Worm (Caenorhabditis elegans) whole organism, L4 larva: ENCODE measurements around the gene F15E6.10.

Experiments used
- ama-1 ChIP-seq: fragments of 150-350 bp; optimal IDR thresholded peaks from 2 replicates; lab custom pipeline; 2014; ENCODE audit warnings: inconsistent platforms, mixed read lengths
- fkh-10 ChIP-seq: fragments of 150-350 bp; optimal IDR thresholded peaks from 2 replicates; lab custom pipeline; 2014; ENCODE audit warnings: missing biosample characterization, missing genetic modification reagents, missing genetic modification characterization
- lin-29 ChIP-seq: fragments of 200-800 bp; sonication (Bioruptor generic); IDR thresholded peaks from 2 replicates; pipeline ENCODE4 v1.3.6; 2022; ENCODE audit warnings: missing genetic modification reagents, missing genetic modification characterization, missing compliant biosample characterization
- pha-4 ChIP-seq, 2 experiments: fragments of 150-350 bp in 1 of 2; fragments of 200-800 bp in 1 of 2; sonication (Bioruptor generic) in 1 of 2; IDR thresholded peaks in 1 of 2; optimal IDR thresholded peaks in 1 of 2; 2 replicates each; pipeline versions ENCODE4 v1.3.6 to Lab custom; 2014 to 2022; ENCODE audit warnings: missing genetic modification characterization in 2 of 2, missing genetic modification reagents in 2 of 2, missing biosample characterization in 1 of 2, missing compliant biosample characterization in 1 of 2
- snpc-1.2 ChIP-seq: fragments of 200-800 bp; sonication (Bioruptor generic); IDR thresholded peaks from 2 replicates; pipeline ENCODE4 v1.3.6; 2022; ENCODE audit warnings: missing genetic modification reagents, missing genetic modification characterization, missing compliant biosample characterization
- spr-1 ChIP-seq: sonication (generic microtip); optimal IDR thresholded peaks from 2 replicates; lab custom pipeline; 2016; ENCODE audit warnings: mild to moderate bottlenecking, missing genetic modification characterization, missing compliant biosample characterization
- tag-97 ChIP-seq: fragments of 200-800 bp; sonication (Bioruptor generic); IDR thresholded peaks from 2 replicates; pipeline ENCODE4 v1.3.6; 2022; ENCODE audit warnings: missing genetic modification characterization, missing compliant biosample characterization
- unc-62 ChIP-seq, 3 experiments: fragments of 150-350 bp in 1 of 3; sonication (generic microtip); optimal IDR thresholded peaks in 2 of 3; peaks in 1 of 3; 1 replicate in 1 of 3; 2 replicates in 2 of 3; lab custom pipeline; 2014 to 2017; ENCODE audit warnings: missing biosample characterization in 3 of 3, missing genetic modification characterization in 3 of 3, missing genetic modification reagents in 3 of 3, missing genotype in 1 of 3
- zag-1 ChIP-seq: fragments of 150-350 bp; optimal IDR thresholded peaks from 2 replicates; lab custom pipeline; 2014; ENCODE audit warnings: missing biosample characterization, missing genetic modification characterization

- no peak for TF ChIP-seq zag-1
- no peak for TF ChIP-seq ama-1 (lab: Kevin White, UChicago)
- TF ChIP-seq unc-62 (GFP tag; optimal IDR thresholded peaks at IDR 0.05 in 1 of 2; lab: Kevin White, UChicago): no peak
- TF ChIP-seq unc-62 (tag; optimal IDR thresholded peaks at IDR 0.05; lab: Kevin White, UChicago): no peak
- no peak for TF ChIP-seq pha-4 (GFP tag; IDR thresholded peaks at IDR 0.05; lab: Robert Waterston, UW)
- TF ChIP-seq pha-4 (tag; optimal IDR thresholded peaks at IDR 0.05; lab: Kevin White, UChicago): no peak
- TF ChIP-seq fkh-10 (GFP tag; lab: Kevin White, UChicago): no peak
- TF ChIP-seq spr-1 (tag; lab: Kevin White, UChicago): no peak
- TF ChIP-seq lin-29 (GFP tag; lab: Robert Waterston, UW): no peak
- TF ChIP-seq snpc-1.2 (GFP tag; lab: Robert Waterston, UW): no peak
- TF ChIP-seq tag-97 (GFP tag; lab: Robert Waterston, UW): no peak
These were observed 7.3 kb downstream of the F15E6.10 start for ce11 chrIV:4299994-4300393.
